Worm (Caenorhabditis elegans) whole organism, early embryonic: ENCODE measurements around the gene nhr-60.

Experiments
- B0310.2 ChIP-seq: sonication (generic microtip); optimal IDR thresholded peaks from 2 replicates; lab custom pipeline; 2016; ENCODE audit warnings: mild to moderate bottlenecking, missing genetic modification characterization, missing compliant biosample characterization
- F13C5.2 ChIP-seq: sonication (generic microtip); optimal IDR thresholded peaks from 2 replicates; lab custom pipeline; 2017; ENCODE audit warnings: mild to moderate bottlenecking, missing genetic modification characterization, inconsistent platforms, missing compliant biosample characterization
- aly-1 ChIP-seq: sonication (generic microtip); optimal IDR thresholded peaks from 2 replicates; lab custom pipeline; 2016; ENCODE audit warnings: missing genetic modification characterization, missing compliant biosample characterization
- ama-1 ChIP-seq: fragments of 150-350 bp; optimal IDR thresholded peaks from 2 replicates; lab custom pipeline; 2014
- ceh-13 ChIP-seq: fragments of 200-800 bp; sonication (Bioruptor generic); optimal IDR thresholded peaks from 2 replicates; lab custom pipeline; 2018; ENCODE audit warnings: mild to moderate bottlenecking, missing genetic modification characterization, missing compliant biosample characterization
- ceh-36 ChIP-seq: sonication (generic microtip); optimal IDR thresholded peaks from 2 replicates; lab custom pipeline; 2016; ENCODE audit warnings: missing genetic modification characterization, inconsistent platforms, missing compliant biosample characterization
- ets-7 ChIP-seq: sonication (generic microtip); optimal IDR thresholded peaks from 2 replicates; lab custom pipeline; 2016; ENCODE audit warnings: missing genotype, missing genetic modification characterization, missing compliant biosample characterization
- flt-1 ChIP-seq: fragments of 200-800 bp; sonication (Bioruptor generic); IDR thresholded peaks from 2 replicates; pipeline ENCODE4 v1.3.6; 2022; ENCODE audit warnings: missing genetic modification characterization, missing compliant biosample characterization
- hmbx-1 ChIP-seq: sonication (generic microtip); optimal IDR thresholded peaks from 2 replicates; lab custom pipeline; 2016; ENCODE audit warnings: mild to moderate bottlenecking, missing genetic modification characterization, missing compliant biosample characterization
- hmg-4 ChIP-seq: fragments of 200-800 bp; sonication (Bioruptor generic); optimal IDR thresholded peaks from 2 replicates; lab custom pipeline; 2018; ENCODE audit warnings: mild to moderate bottlenecking, missing genetic modification characterization, missing compliant biosample characterization
- hnd-1 ChIP-seq: sonication (generic microtip); optimal IDR thresholded peaks from 2 replicates; lab custom pipeline; 2016; ENCODE audit warnings: missing genetic modification characterization, missing compliant biosample characterization
- pes-1 ChIP-seq: fragments of 200-800 bp; sonication (Bioruptor generic); IDR thresholded peaks from 2 replicates; pipeline ENCODE4 v1.3.6; 2022; ENCODE audit warnings: missing genetic modification reagents, missing genetic modification characterization, missing compliant biosample characterization
- scrt-1 ChIP-seq: fragments of 200-800 bp; sonication (Bioruptor generic); IDR thresholded peaks from 2 replicates; pipeline ENCODE4 v1.3.6; 2022; ENCODE audit warnings: missing genetic modification characterization, missing compliant biosample characterization
- sea-1 ChIP-seq: fragments of 200-800 bp; sonication (Bioruptor generic); conservative IDR thresholded peaks from 2 replicates; pipeline ENCODE4 v1.3.6; 2022; ENCODE audit warnings: missing genetic modification characterization, missing compliant biosample characterization
- tbx-11 ChIP-seq: fragments of 200-800 bp; sonication (Bioruptor generic); IDR thresholded peaks from 2 replicates; pipeline ENCODE4 v1.3.6; 2022; ENCODE audit warnings: missing genetic modification characterization, missing compliant biosample characterization
- tbx-37 ChIP-seq: fragments of 200-800 bp; sonication (Bioruptor generic); conservative IDR thresholded peaks from 2 replicates; pipeline ENCODE4 v1.3.6; 2022; ENCODE audit warnings: missing genetic modification reagents, missing genetic modification characterization, missing compliant biosample characterization
- tra-4 ChIP-seq: sonication (generic microtip); optimal IDR thresholded peaks from 2 replicates; lab custom pipeline; 2017; ENCODE audit warnings: missing genetic modification characterization, missing compliant biosample characterization

Gene nhr-60

DNA sequence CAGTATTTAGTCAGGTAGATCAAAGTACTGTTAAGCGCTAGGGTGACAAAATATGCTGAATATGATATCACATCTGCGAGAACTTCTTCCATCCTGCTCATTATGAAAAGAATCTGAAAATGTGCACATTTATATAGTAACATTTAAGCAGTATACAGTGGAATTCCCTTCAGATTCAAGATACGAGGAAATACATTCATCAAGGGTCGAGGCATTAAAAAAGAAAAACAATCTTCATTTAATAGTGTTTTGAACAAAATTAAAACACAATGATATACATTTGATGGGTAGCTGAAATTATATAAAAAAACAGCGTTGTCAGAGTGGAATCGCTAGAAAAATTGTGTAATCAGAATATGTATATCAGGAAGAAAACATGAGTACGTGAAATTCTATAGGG is 37.3 kb downstream of the nhr-60 start, which contains the start of gene str-27:
str-27 (minus strand) TSS at position 101 of the 400 bp plus-strand sequence.
- TF ChIP-seq B0310.2 (tag; lab: Kevin White, UChicago) = no peak
- TF ChIP-seq ama-1 (lab: Kevin White, UChicago) = no peak
- no peak for TF ChIP-seq scrt-1 (GFP tag; lab: Robert Waterston, UW)
- TF ChIP-seq tbx-37 = no peak
- no peak for TF ChIP-seq hmbx-1 (tag; lab: Kevin White, UChicago)
- no peak for TF ChIP-seq pes-1 (GFP tag; lab: Robert Waterston, UW)
- TF ChIP-seq F13C5.2 (tag; lab: Kevin White, UChicago) = no peak
- TF ChIP-seq hnd-1 (tag; lab: Kevin White, UChicago) = no peak

DNA sequence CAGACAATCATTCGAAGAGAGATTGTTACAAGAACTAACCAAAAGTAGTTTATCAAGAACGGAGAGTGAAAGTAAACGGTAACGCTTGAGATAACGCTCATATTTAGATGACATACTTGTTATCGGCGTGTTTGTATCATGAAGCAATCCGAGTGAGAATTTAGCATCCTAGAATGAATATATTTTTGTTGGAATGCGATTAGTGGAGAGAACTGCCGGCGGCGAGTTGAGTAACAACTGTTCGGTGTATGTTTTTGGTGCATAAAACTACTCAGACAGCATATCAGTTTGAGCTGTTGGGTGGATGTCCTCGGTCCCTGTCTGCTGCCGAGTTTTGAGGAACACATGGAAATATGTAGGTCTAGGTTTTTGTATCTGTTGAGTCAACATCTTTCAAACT is 39.5 kb downstream of the nhr-60 start, which contains the start of gene T23D5.3:
T23D5.3 (minus strand) TSS at position 101 of the 400 bp plus-strand sequence.
- TF ChIP-seq ceh-13 (GFP tag; lab: Kevin White, UChicago) (no peak), B0310.2 (tag; lab: Kevin White, UChicago) (no peak), tbx-11 (GFP tag; lab: Robert Waterston, UW) (no peak), hmbx-1 (tag; lab: Kevin White, UChicago) (no peak)

DNA sequence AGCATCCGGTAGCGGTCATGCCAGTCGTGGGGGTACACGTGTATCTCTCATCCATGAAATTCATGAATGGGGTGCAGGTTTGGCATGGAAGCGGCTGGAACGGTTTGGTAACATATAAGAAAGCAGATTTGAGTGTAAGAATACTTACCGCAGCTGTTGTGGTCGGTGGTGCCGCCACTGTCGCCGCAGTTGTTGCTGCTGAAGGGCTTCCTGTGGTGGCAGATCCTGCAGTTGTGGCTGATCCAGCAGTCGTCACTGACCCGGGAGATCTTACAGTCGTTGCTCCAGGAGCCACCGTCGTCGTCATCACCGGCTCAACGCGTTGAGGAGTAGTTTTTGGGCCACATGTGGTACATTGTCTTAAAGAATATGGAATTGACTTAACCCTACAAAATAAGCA is 40.0 kb downstream of the nhr-60 start:
- TF ChIP-seq F13C5.2 (tag; lab: Kevin White, UChicago) (no peak), ama-1 (lab: Kevin White, UChicago) (no peak), scrt-1 (GFP tag; lab: Robert Waterston, UW) (no peak), hmbx-1 (tag; lab: Kevin White, UChicago) (no peak), tbx-11 (GFP tag; lab: Robert Waterston, UW) (no peak), hmg-4 (GFP tag; lab: Kevin White, UChicago) (no peak), pes-1 (GFP tag; lab: Robert Waterston, UW) (no peak), aly-1 (tag; lab: Kevin White, UChicago) (no peak), B0310.2 (tag; lab: Kevin White, UChicago) (no peak), tbx-37 (no peak), hnd-1 (tag; lab: Kevin White, UChicago) (no peak), ceh-36 (no peak), flt-1 (GFP tag; lab: Robert Waterston, UW) (no peak), tra-4 (tag; lab: Kevin White, UChicago) (no peak), ets-7 (no peak), ceh-13 (GFP tag; lab: Kevin White, UChicago) (no peak)

DNA sequence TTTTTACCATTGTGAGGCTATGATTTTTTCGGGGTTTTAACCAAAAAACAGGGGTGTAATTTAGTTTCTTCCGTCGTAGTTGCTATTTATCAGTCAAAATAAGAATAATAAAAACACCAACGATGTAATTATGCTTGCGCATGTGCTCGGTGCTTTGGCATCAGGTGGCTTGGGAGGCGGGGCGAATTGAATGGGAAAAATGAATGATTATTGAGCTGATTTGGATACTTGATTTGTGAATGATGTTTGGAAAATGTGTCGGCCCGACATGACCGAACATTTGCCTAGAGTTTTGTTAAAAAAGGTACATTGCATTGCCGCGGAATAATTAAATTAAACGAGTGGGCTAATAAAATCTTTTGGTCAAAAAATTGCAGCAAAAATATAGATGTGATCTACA is 40.8 kb downstream of the nhr-60 start, which contains the start of gene str-38:
str-38 (minus strand) TSS at position 101 of the 400 bp plus-strand sequence.
- TF ChIP-seq tra-4 (tag; lab: Kevin White, UChicago) (no peak), ceh-13 (GFP tag; lab: Kevin White, UChicago) (no peak), aly-1 (tag; lab: Kevin White, UChicago) (no peak), pes-1 (GFP tag; lab: Robert Waterston, UW) (no peak), ama-1 (lab: Kevin White, UChicago) (no peak), F13C5.2 (tag; lab: Kevin White, UChicago) (no peak), sea-1 (GFP tag; lab: Robert Waterston, UW) (no peak), scrt-1 (GFP tag; lab: Robert Waterston, UW) (no peak), flt-1 (GFP tag; lab: Robert Waterston, UW) (no peak), hmg-4 (GFP tag; lab: Kevin White, UChicago) (no peak), ceh-36 (no peak), tbx-11 (GFP tag; lab: Robert Waterston, UW) (no peak), tbx-37 (no peak), B0310.2 (tag; lab: Kevin White, UChicago) (no peak)

DNA sequence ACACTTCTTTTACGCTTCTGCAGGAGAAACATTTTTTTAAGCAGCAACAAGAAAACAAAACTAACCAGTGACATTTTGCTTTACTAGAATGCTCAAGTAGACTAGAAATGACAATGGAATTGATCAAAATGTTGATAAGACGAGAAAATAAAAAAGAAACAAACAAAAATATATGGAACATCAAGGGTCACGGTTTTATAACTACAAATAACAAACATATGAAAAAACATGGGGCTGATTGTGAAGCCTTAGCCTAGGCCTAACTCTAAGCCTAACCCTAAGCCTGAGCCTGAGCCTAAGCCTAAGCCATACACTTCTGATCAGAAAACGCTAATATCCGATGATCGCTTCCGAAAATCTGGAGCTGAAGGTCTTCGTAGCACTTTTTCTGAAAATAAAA is 42.6 kb downstream of the nhr-60 start, which contains the start of gene Y6E2A.10:
Y6E2A.10 (minus strand) TSS at position 101 of the 400 bp plus-strand sequence.
- TF ChIP-seq aly-1 (tag; lab: Kevin White, UChicago) = no peak
- no peak for TF ChIP-seq hnd-1 (tag; lab: Kevin White, UChicago)
- TF ChIP-seq B0310.2 (tag; lab: Kevin White, UChicago) = no peak
- no peak for TF ChIP-seq sea-1 (GFP tag; lab: Robert Waterston, UW)
- no peak for TF ChIP-seq F13C5.2 (tag; lab: Kevin White, UChicago)
- no peak for TF ChIP-seq scrt-1 (GFP tag; lab: Robert Waterston, UW)
- no peak for TF ChIP-seq tbx-11 (GFP tag; lab: Robert Waterston, UW)
- no peak for TF ChIP-seq hmbx-1 (tag; lab: Kevin White, UChicago)
- TF ChIP-seq ceh-13 (GFP tag; lab: Kevin White, UChicago) = no peak
- TF ChIP-seq tra-4 (tag; lab: Kevin White, UChicago) = no peak
- TF ChIP-seq ets-7 = no peak
- no peak for TF ChIP-seq ama-1 (lab: Kevin White, UChicago)
- no peak for TF ChIP-seq tbx-37
- no peak for TF ChIP-seq hmg-4 (GFP tag; lab: Kevin White, UChicago)

DNA sequence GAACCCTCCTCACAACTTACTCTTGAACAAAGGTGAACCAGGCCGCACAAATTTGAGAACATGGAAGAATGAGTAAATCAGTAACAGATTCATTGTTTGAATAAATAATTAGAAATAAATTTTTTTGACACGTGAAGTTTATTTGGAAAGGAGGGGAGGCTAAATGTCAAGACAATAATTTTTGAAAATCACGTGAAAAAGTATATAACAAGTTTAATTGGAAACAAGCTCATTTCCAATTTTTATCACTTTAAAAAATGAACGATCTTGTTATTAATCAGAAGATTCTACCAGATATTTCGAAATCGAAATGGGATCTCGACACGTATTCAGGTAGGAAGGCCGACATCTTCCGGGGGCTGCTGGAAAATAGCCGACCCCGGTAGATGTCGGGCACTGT is 46.4 kb downstream of the nhr-60 start, which contains the start of the genes irld-57 and sfxn-1.3:
irld-57 (minus strand) TSS at position 101 of the 400 bp plus-strand sequence.
sfxn-1.3 (plus strand) TSS at position 232 of the 400 bp plus-strand sequence.
- TF ChIP-seq ama-1 (lab: Kevin White, UChicago) (no peak), pes-1 (GFP tag; lab: Robert Waterston, UW) (no peak), hnd-1 (tag; lab: Kevin White, UChicago) (no peak), scrt-1 (GFP tag; lab: Robert Waterston, UW) (no peak), tbx-37 (no peak), F13C5.2 (tag; lab: Kevin White, UChicago) (no peak), hmg-4 (GFP tag; lab: Kevin White, UChicago) (no peak), B0310.2 (tag; lab: Kevin White, UChicago) (no peak), ceh-36 (no peak), sea-1 (GFP tag; lab: Robert Waterston, UW) (no peak), hmbx-1 (tag; lab: Kevin White, UChicago) (no peak), flt-1 (GFP tag; lab: Robert Waterston, UW) (no peak)

DNA sequence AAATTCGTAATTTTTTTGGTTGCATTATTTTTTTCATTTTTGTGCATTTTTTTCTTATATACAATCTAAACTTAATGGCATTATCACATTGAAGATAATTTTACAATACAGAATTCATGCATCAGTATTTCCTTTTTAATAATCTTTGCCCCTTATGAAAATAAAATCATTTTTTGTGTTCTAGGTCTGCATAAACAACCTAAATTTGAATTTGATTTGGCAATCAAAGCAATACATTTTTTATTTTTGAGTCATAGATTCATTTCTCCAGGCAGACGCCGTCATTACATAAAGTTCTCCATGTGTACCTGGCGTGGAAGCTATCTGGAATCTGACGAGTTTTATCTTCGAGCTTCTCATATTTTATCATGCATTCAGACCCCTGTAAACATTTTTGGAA is 51.2 kb downstream of the nhr-60 start, which contains the start of gene srh-140:
srh-140 (plus strand) TSS at position 301 of the 400 bp plus-strand sequence.
- no peak for TF ChIP-seq sea-1 (GFP tag; lab: Robert Waterston, UW)
